Worm (Caenorhabditis elegans) whole organism, mixed stage, embryonic: Measurements from ENCODE around the gene raga-1.

Source experiments
- ces-1 ChIP-seq: fragments of 150-350 bp; optimal IDR thresholded peaks from 2 replicates; lab custom pipeline; 2014; ENCODE audit warnings: missing biosample characterization, missing genetic modification reagents, missing genetic modification characterization
- elt-1 ChIP-seq: sonication (generic microtip); optimal IDR thresholded peaks from 2 replicates; lab custom pipeline; 2017; ENCODE audit warnings: missing genetic modification characterization, mild to moderate bottlenecking, missing compliant biosample characterization, antibody characterized with exemption, moderate library complexity, borderline replicate concordance; ENCODE audit not compliant: insufficient read depth
- elt-3 ChIP-seq: fragments of 150-350 bp; optimal IDR thresholded peaks from 2 replicates; lab custom pipeline; 2014; ENCODE audit warnings: missing biosample characterization, missing genetic modification characterization
- flh-1 ChIP-seq: fragments of 200-800 bp; sonication (Bioruptor generic); optimal IDR thresholded peaks from 2 replicates; lab custom pipeline; 2018; ENCODE audit warnings: mild to moderate bottlenecking, missing genetic modification characterization, moderate library complexity, missing compliant biosample characterization
- ham-2 ChIP-seq: fragments of 200-800 bp; sonication (Bioruptor generic); optimal IDR thresholded peaks from 2 replicates; lab custom pipeline; 2018; ENCODE audit warnings: mild to moderate bottlenecking, missing genetic modification characterization, missing compliant biosample characterization
- lin-13 ChIP-seq: fragments of 150-350 bp; optimal IDR thresholded peaks from 2 replicates; lab custom pipeline; 2014; ENCODE audit warnings: missing biosample characterization, missing genetic modification characterization
- lsy-2 ChIP-seq: fragments of 150-350 bp; optimal IDR thresholded peaks from 2 replicates; lab custom pipeline; 2014; ENCODE audit warnings: missing biosample characterization, missing genetic modification characterization
- nhr-12 ChIP-seq: fragments of 150-350 bp; optimal IDR thresholded peaks from 2 replicates; lab custom pipeline; 2014; ENCODE audit warnings: missing biosample characterization, missing genetic modification characterization
- nhr-28 ChIP-seq: fragments of 150-350 bp; optimal IDR thresholded peaks from 2 replicates; lab custom pipeline; 2014; ENCODE audit warnings: missing biosample characterization, missing genetic modification characterization
- pha-4 ChIP-seq: fragments of 150-350 bp; optimal IDR thresholded peaks from 2 replicates; lab custom pipeline; 2018; ENCODE audit warnings: missing biosample characterization, missing genetic modification reagents, missing genetic modification characterization
- sem-2 ChIP-seq: fragments of 200-800 bp; sonication (Bioruptor generic); optimal IDR thresholded peaks from 2 replicates; lab custom pipeline; 2018; ENCODE audit warnings: mild to moderate bottlenecking, missing genetic modification characterization, missing compliant biosample characterization
- unc-39 ChIP-seq: fragments of 150-350 bp; optimal IDR thresholded peaks from 2 replicates; lab custom pipeline; 2014; ENCODE audit warnings: missing biosample characterization, missing genetic modification characterization
- unc-62 ChIP-seq: fragments of 150-350 bp; optimal IDR thresholded peaks from 2 replicates; lab custom pipeline; 2014; ENCODE audit warnings: missing biosample characterization, missing genetic modification reagents, missing genetic modification characterization
- ztf-11 ChIP-seq: fragments of 150-350 bp; optimal IDR thresholded peaks from 2 replicates; lab custom pipeline; 2014; ENCODE audit warnings: missing biosample characterization, missing genetic modification characterization

- TF ChIP-seq sem-2 (no peak), flh-1 (GFP tag; lab: Kevin White, UChicago) (no peak), ces-1 (GFP tag; lab: Kevin White, UChicago) (no peak), nhr-28 (tag; lab: Kevin White, UChicago) (no peak), ham-2 (GFP tag; lab: Kevin White, UChicago) (no peak), unc-39 (tag; lab: Kevin White, UChicago) (no peak), nhr-12 (tag; lab: Kevin White, UChicago) (no peak), unc-62 (GFP tag; lab: Kevin White, UChicago) (no peak), pha-4 (tag; lab: Kevin White, UChicago) (no peak), elt-3 (tag; lab: Kevin White, UChicago) (no peak), lsy-2 (tag; lab: Kevin White, UChicago) (no peak), ztf-11 (tag; lab: Kevin White, UChicago) (no peak), elt-1 (tag; lab: Kevin White, UChicago) (no peak), lin-13 (tag; lab: Kevin White, UChicago) (no peak)
These were observed 41.4 kb upstream of the raga-1 start for ce11 chrII:11259766-11260165.
